In the genomic region with DNA sequence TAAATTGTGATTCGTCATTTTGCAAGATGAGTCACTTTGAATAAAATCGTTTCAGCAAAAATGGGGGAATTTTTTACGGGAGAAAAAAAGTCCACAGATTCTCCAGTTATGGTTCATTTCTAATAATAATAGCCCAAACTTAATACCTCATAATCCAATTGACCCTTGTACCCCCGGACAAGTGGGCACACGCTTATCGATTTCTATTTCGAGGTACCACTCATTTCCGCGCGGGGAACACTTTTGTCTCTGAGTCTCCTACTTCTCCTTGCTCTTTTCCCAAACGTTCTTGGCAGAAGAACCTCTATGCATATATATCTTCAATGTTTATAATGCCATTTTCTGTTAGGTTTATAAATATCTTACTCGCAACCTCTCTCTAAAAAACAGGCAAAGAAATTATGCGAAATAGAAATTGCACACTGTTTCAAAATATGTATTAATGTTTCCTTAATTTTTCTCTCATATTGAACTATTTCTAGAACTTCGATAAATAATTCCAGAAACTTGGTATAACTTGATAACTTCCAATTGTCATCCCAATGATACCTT, we compare ENCODE assay signal across 3 worm cellular contexts.
A peak's percentile ranks its signal among the peaks of the same experiment; 100 is the strongest.
TF ChIP-seq lines count a peak whose summit lies in the region.

Gene gldi-4 (plus strand): TSS at position 502 of the 552 bp plus-strand sequence.

TF ChIP-seq in whole organism, late embryonic, 69 proteins besides CTCF, POLR2A, EP300 and RAD21:
- peak; percentile 22 for TF ChIP-seq unc-42 (tag; optimal IDR thresholded peaks at IDR 0.05; lab: Kevin White, UChicago)
- no peak for TF ChIP-seq ceh-2 (tag; optimal IDR thresholded peaks at IDR 0.05; lab: Kevin White, UChicago)
- TF ChIP-seq ceh-48 (tag; optimal IDR thresholded peaks at IDR 0.05; lab: Kevin White, UChicago): peak; percentile 69

TF ChIP-seq in whole organism, midembryonic, 9 proteins besides CTCF, POLR2A, EP300 and RAD21:
- TF ChIP-seq ztf-29 (GFP tag; IDR thresholded peaks at IDR 0.05; lab: Robert Waterston, UW) (no peak), ztf-23 (GFP tag; IDR thresholded peaks at IDR 0.05; lab: Robert Waterston, UW) (no peak), klf-2 (GFP tag; conservative IDR thresholded peaks at IDR 0.05; lab: Robert Waterston, UW) (no peak), T22C8.4 (GFP tag; IDR thresholded peaks at IDR 0.05; lab: Robert Waterston, UW) (no peak), flt-1 (GFP tag; IDR thresholded peaks at IDR 0.05; lab: Robert Waterston, UW) (0 out of 2 replicates have a peak, but pooled peaks have one; percentile 42), tab-1 (GFP tag; IDR thresholded peaks at IDR 0.05; lab: Robert Waterston, UW) (no peak), cog-1 (tag; optimal IDR thresholded peaks at IDR 0.05; lab: Kevin White, UChicago) (no peak)

TF ChIP-seq in whole organism, mixed stage, embryonic, 35 proteins besides CTCF, POLR2A, EP300 and RAD21:
- TF ChIP-seq lin-32 (GFP tag; optimal IDR thresholded peaks at IDR 0.05; lab: Kevin White, UChicago): no peak
- no peak for TF ChIP-seq nhr-76 (tag; optimal IDR thresholded peaks at IDR 0.05; lab: Kevin White, UChicago)
- TF ChIP-seq tbx-8 (GFP tag; optimal IDR thresholded peaks at IDR 0.05; lab: Kevin White, UChicago): no peak
- peak; percentile 83 for TF ChIP-seq ces-1 (GFP tag; optimal IDR thresholded peaks at IDR 0.05; lab: Kevin White, UChicago)
- no peak for TF ChIP-seq cnd-1 (tag; optimal IDR thresholded peaks at IDR 0.05; lab: Kevin White, UChicago)
- peak; percentile 14 for TF ChIP-seq mls-2 (tag; optimal IDR thresholded peaks at IDR 0.05; lab: Kevin White, UChicago)
- no peak for TF ChIP-seq mab-5 (tag; optimal IDR thresholded peaks at IDR 0.05; lab: Kevin White, UChicago)
- peak; percentile 92 for TF ChIP-seq nhr-2 (tag; optimal IDR thresholded peaks at IDR 0.05; lab: Kevin White, UChicago)
